Worm (Caenorhabditis elegans): Measurements from ENCODE around the gene col-177.

Gene col-177

ce11 chrX:11031869-11032268 is 30.2 kb upstream of the col-177 start:
- peak in 1 of 3 experiments; percentile 5 for TF ChIP-seq ceh-82 (tag; optimal IDR thresholded peaks at IDR 0.05)
- no peak for TF ChIP-seq C16A3.4 (tag; optimal IDR thresholded peaks at IDR 0.05)
- no peak for TF ChIP-seq unc-62 (GFP tag; optimal IDR thresholded peaks at IDR 0.05)
- peak; percentile 10 for TF ChIP-seq lin-14 (GFP tag; optimal IDR thresholded peaks at IDR 0.05)
- TF ChIP-seq efl-1 (optimal IDR thresholded peaks at IDR 0.05) = no peak
- TF ChIP-seq efl-1 (GFP tag; optimal IDR thresholded peaks at IDR 0.05 in 1 of 2) = peak in 1 of 2 experiments; percentile 0
- no peak for TF ChIP-seq unc-30 (tag; optimal IDR thresholded peaks at IDR 0.05)
- TF ChIP-seq unc-130 (tag; optimal IDR thresholded peaks at IDR 0.05) = no peak
- no peak for TF ChIP-seq ama-1 (optimal IDR thresholded peaks at IDR 0.05)
- no peak for TF ChIP-seq mef-2 (tag; optimal IDR thresholded peaks at IDR 0.05)
- TF ChIP-seq ceh-63 (GFP tag; optimal IDR thresholded peaks at IDR 0.05) = peak; percentile 2
- no peak for TF ChIP-seq aha-1 (tag; optimal IDR thresholded peaks at IDR 0.05)
- no peak for TF ChIP-seq ces-1 (GFP tag; optimal IDR thresholded peaks at IDR 0.05)
- no peak for TF ChIP-seq lsy-2 (tag; optimal IDR thresholded peaks at IDR 0.05)

- TF ChIP-seq dpl-1 (GFP tag; optimal IDR thresholded peaks at IDR 0.05) (peak; percentile 32 to 51 (median 40)), alr-1 (tag; optimal IDR thresholded peaks at IDR 0.05; ENCODE audit: borderline replicate concordance) (no peak), lin-13 (GFP tag; optimal IDR thresholded peaks at IDR 0.05) (peak; percentile 89), sup-37 (GFP tag; optimal IDR thresholded peaks at IDR 0.05) (peak; percentile 56), lin-15B (tag; optimal IDR thresholded peaks at IDR 0.05) (peak; percentile 10), elt-3 (tag; optimal IDR thresholded peaks at IDR 0.05) (peak in 5 of 6 experiments; percentile 15 to 84 (median 42)), efl-3 (GFP tag; optimal IDR thresholded peaks at IDR 0.05) (peak; percentile 78), F16B12.6 (tag; optimal IDR thresholded peaks at IDR 0.05) (no peak), hpl-2 (GFP tag; optimal IDR thresholded peaks at IDR 0.05) (peak; percentile 39), pax-3 (tag; optimal IDR thresholded peaks at IDR 0.05) (peak; percentile 72), snu-23 (GFP tag; optimal IDR thresholded peaks at IDR 0.05) (peak; percentile 97), Y116A8C.19 (tag; optimal IDR thresholded peaks at IDR 0.05; ENCODE audit: borderline replicate concordance) (peak; percentile 1), unc-130 (tag; optimal IDR thresholded peaks at IDR 0.05) (peak; percentile 65), ztf-11 (tag; optimal IDR thresholded peaks at IDR 0.05) (peak in 1 of 2 experiments; percentile 82), ets-5 (GFP tag; IDR thresholded peaks at IDR 0.05) (no peak), egl-13 (tag; optimal IDR thresholded peaks at IDR 0.05) (peak; percentile 91), pag-3 (tag; optimal IDR thresholded peaks at IDR 0.05; ENCODE audit: borderline replicate concordance, insufficient read depth) (peak; percentile 65), aly-2 (tag; optimal IDR thresholded peaks at IDR 0.05) (peak; percentile 4), lin-35 (GFP tag; optimal IDR thresholded peaks at IDR 0.05) (peak; percentile 59 to 75), ceh-90 (tag; optimal IDR thresholded peaks at IDR 0.05) (peak; percentile 51), mef-2 (tag; optimal IDR thresholded peaks at IDR 0.05) (peak; percentile 82), unc-30 (tag; optimal IDR thresholded peaks at IDR 0.05) (no peak), elt-2 (tag; optimal IDR thresholded peaks at IDR 0.05) (peak; percentile 65), dsc-1 (tag; optimal IDR thresholded peaks at IDR 0.05) (peak; percentile 86), lin-39 (tag; optimal IDR thresholded peaks at IDR 0.05) (peak; percentile 36), xbp-1 (tag; optimal IDR thresholded peaks at IDR 0.05) (peak; percentile 90), mdl-1 (tag; optimal IDR thresholded peaks at IDR 0.05) (peak; percentile 6 to 79), nhr-237 (tag; optimal IDR thresholded peaks at IDR 0.05) (peak; percentile 47), hlh-17 (GFP tag; optimal IDR thresholded peaks at IDR 0.05; ENCODE audit: borderline replicate concordance) (no peak), nhr-12 (tag; optimal IDR thresholded peaks at IDR 0.05) (no peak), nhr-20 (tag; optimal IDR thresholded peaks at IDR 0.05) (peak; percentile 96), nhr-84 (tag; optimal IDR thresholded peaks at IDR 0.05) (no peak), snpc-4 (tag; optimal IDR thresholded peaks at IDR 0.05) (peak; percentile 62), swsn-7 (tag; optimal IDR thresholded peaks at IDR 0.05) (peak; percentile 95), zip-4 (GFP tag; optimal IDR thresholded peaks at IDR 0.05) (peak; percentile 69), unc-62 (GFP tag; optimal IDR thresholded peaks at IDR 0.05) (no peak), nhr-76 (tag; optimal IDR thresholded peaks at IDR 0.05) (peak; percentile 40), C04F5.9 (tag; optimal IDR thresholded peaks at IDR 0.05) (peak; percentile 38), tlp-1 (tag; optimal IDR thresholded peaks at IDR 0.05) (no peak), unc-98 (GFP tag; IDR thresholded peaks at IDR 0.05) (peak; percentile 56)
These were observed 29.5 kb upstream of the col-177 start for ce11 chrX:11031047-11031695.
